Worm (Caenorhabditis elegans) whole organism, young adult: ENCODE data around the gene zen-4.

ENCODE experiments used
- ama-1 ChIP-seq, 3 experiments: fragments of 150-350 bp in 1 of 3; sonication (generic microtip) in 2 of 3; optimal IDR thresholded peaks; 2 replicates each; lab custom pipeline; 2014 to 2018; ENCODE audit warnings: missing biosample characterization in 2 of 3, missing genetic modification characterization in 2 of 3, missing genetic modification reagents in 2 of 3
- ceh-100 ChIP-seq: fragments of 200-800 bp; sonication (Bioruptor generic); IDR thresholded peaks from 2 replicates; pipeline ENCODE4 v1.3.6; 2022; ENCODE audit warnings: missing genetic modification reagents, missing genetic modification characterization, missing compliant biosample characterization
- dox-1 ChIP-seq: fragments of 200-800 bp; sonication (Bioruptor generic); IDR thresholded peaks from 2 replicates; pipeline ENCODE4 v1.3.6; 2022; ENCODE audit warnings: missing genetic modification reagents, missing genetic modification characterization, missing compliant biosample characterization
- dpl-1 ChIP-seq: fragments of 150-350 bp; optimal IDR thresholded peaks from 2 replicates; lab custom pipeline; 2014; ENCODE audit warnings: missing biosample characterization, missing genetic modification reagents, missing genetic modification characterization
- hmg-20 ChIP-seq: fragments of 200-800 bp; sonication (Bioruptor generic); IDR thresholded peaks from 2 replicates; pipeline ENCODE4 v1.3.6; 2022; ENCODE audit warnings: missing genetic modification reagents, missing genetic modification characterization, missing compliant biosample characterization
- lsl-1 ChIP-seq: fragments of 200-800 bp; sonication (Bioruptor generic); optimal IDR thresholded peaks from 2 replicates; lab custom pipeline; 2018; ENCODE audit warnings: mild to moderate bottlenecking, missing genetic modification characterization, moderate library complexity, missing compliant biosample characterization
- nhr-90 ChIP-seq: sonication (generic microtip); optimal IDR thresholded peaks from 2 replicates; lab custom pipeline; 2016; ENCODE audit warnings: missing genotype, mild to moderate bottlenecking, missing genetic modification characterization, missing compliant biosample characterization
- pha-4 ChIP-seq: fragments of 150-350 bp; sonication (generic microtip); optimal IDR thresholded peaks from 2 replicates; lab custom pipeline; 2014; ENCODE audit warnings: missing biosample characterization, missing genetic modification reagents, missing genetic modification characterization

DNA sequence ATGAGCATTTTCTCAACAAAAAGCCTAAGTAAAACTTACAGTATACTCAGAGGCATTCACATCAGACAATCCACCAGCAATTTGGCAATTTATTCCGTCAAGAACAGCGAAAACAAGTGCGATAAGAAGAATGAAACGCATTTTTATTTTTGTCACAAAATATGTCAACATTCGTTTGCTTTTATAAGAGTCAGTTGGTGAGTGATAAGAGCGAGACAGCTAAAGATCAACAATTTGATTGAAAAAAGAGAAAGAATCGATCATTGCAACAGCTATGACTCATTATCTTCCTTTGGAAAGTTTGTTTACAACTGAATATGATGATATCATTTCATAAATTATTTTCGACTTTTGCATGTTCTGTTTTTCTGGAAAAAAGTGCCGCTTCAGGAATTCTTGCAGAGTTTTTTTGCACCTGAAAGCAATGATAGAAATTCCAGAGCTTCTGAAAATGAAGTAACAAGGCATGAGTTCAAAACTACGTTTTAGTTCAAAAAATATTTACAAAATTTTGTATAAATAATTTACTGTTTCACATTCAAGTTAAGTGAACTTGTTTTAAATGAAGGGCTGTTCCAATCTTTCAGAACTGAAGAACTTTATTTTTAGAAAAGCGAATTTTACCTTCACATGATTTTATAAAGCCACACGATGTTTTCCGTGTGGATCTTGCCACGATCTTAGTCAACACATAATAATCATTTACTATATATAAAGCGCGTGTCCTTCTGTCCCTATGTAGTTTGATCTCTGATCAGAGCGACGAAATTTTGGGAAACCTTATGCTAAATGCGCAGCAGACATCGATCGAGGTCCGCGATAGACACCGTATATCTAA is 24.3 kb upstream of the zen-4 start, which contains the start of gene cpi-1:
- TF ChIP-seq hmg-20 (GFP tag; lab: Robert Waterston, UW), result no peak
- no peak for TF ChIP-seq lsl-1
- TF ChIP-seq dpl-1 (GFP tag; lab: Kevin White, UChicago), result no peak
- no peak for TF ChIP-seq nhr-90
- no peak for TF ChIP-seq ceh-100 (GFP tag; lab: Robert Waterston, UW)
- TF ChIP-seq ama-1 (optimal IDR thresholded peaks at IDR 0.05; lab: Kevin White, UChicago), result no peak
- no peak for TF ChIP-seq ama-1 (GFP tag; optimal IDR thresholded peaks at IDR 0.05; lab: Kevin White, UChicago)
- TF ChIP-seq dox-1 (GFP tag; lab: Robert Waterston, UW), result no peak
- no peak for TF ChIP-seq pha-4 (tag; lab: Kevin White, UChicago)
